Worm (Caenorhabditis elegans): ENCODE results near the gene Y39G8B.1.

Y39G8B.1 gene

DNA sequence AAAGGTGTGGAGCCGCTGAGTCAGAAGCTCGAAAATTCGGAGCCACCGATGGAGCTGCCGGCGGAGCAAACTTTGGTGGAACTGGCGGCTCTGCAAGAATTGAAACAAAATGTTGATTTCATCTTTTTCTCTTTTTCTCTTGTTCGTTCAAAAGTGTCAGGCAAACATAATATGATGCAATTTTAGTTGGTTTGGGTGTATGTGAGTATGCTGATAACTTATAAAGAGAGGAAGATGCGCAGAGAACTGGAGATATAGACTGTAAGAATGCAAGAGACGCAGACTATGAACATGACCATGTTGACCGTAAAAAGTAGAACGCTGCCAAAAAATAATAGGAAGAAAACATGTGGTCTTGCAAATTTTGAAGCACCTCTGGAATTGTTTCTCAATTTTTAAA lies 19.5 kb downstream of the Y39G8B.1 start (continued):
- TF ChIP-seq dve-1 (tag; optimal IDR thresholded peaks at IDR 0.05; ENCODE audit: insufficient read depth) (peak; percentile 91), lin-15B (tag; optimal IDR thresholded peaks at IDR 0.05) (no peak), nhr-237 (tag; optimal IDR thresholded peaks at IDR 0.05) (no peak), nhr-77 (tag; optimal IDR thresholded peaks at IDR 0.05) (peak; percentile 96), snpc-1.2 (GFP tag; IDR thresholded peaks at IDR 0.05) (no peak), mep-1 (tag; optimal IDR thresholded peaks at IDR 0.05) (peak; percentile 77), madf-9 (GFP tag; conservative IDR thresholded peaks at IDR 0.05) (no peak), hif-1 (tag; optimal IDR thresholded peaks at IDR 0.05) (peak in 1 of 2 experiments; percentile 63), Y75B8A.6 (GFP tag; IDR thresholded peaks at IDR 0.05) (no peak), nhr-41 (GFP tag; IDR thresholded peaks at IDR 0.05) (no peak), zip-2 (tag; optimal IDR thresholded peaks at IDR 0.05) (no peak), unc-62 (GFP tag; optimal IDR thresholded peaks at IDR 0.05 in 1 of 2) (peak in 1 of 2 experiments; percentile 39), unc-62 (tag; optimal IDR thresholded peaks at IDR 0.05) (no peak), ces-1 (GFP tag; optimal IDR thresholded peaks at IDR 0.05) (no peak), set-16 (GFP tag; IDR thresholded peaks at IDR 0.05) (peak; percentile 11; the same call in 1 of the 2 replicates), rbr-2 (tag; optimal IDR thresholded peaks at IDR 0.05) (no peak), nhr-25 (tag; optimal IDR thresholded peaks at IDR 0.05; ENCODE audit: borderline replicate concordance, insufficient read depth) (no peak), R02D3.7 (tag; optimal IDR thresholded peaks at IDR 0.05) (no peak), mdl-1 (tag; optimal IDR thresholded peaks at IDR 0.05) (peak in 1 of 2 experiments; percentile 33), dmd-8 (GFP tag; IDR thresholded peaks at IDR 0.05) (no peak), F10B5.3 (tag; optimal IDR thresholded peaks at IDR 0.05) (no peak), nhr-76 (tag; optimal IDR thresholded peaks at IDR 0.05) (no peak), arid-1 (GFP tag; conservative IDR thresholded peaks at IDR 0.05) (no peak), jun-1 (tag; optimal IDR thresholded peaks at IDR 0.05) (peak; percentile 7), lin-13 (GFP tag; optimal IDR thresholded peaks at IDR 0.05) (no peak), nhr-28 (tag; optimal IDR thresholded peaks at IDR 0.05) (peak; percentile 94), hlh-30 (tag; optimal IDR thresholded peaks at IDR 0.05; ENCODE audit: insufficient read depth) (peak; percentile 82), zfp-3 (GFP tag; conservative IDR thresholded peaks at IDR 0.05) (no peak), duxl-1 (tag; optimal IDR thresholded peaks at IDR 0.05; ENCODE audit: poor library complexity) (no peak), aly-2 (tag; optimal IDR thresholded peaks at IDR 0.05) (no peak), Y48G9A.11 (GFP tag; IDR thresholded peaks at IDR 0.05) (no peak), pha-4 (GFP tag; IDR thresholded peaks at IDR 0.05) (no peak; the same call in 1 of the 2 replicates), pha-4 (tag; optimal IDR thresholded peaks at IDR 0.05) (no peak)

DNA sequence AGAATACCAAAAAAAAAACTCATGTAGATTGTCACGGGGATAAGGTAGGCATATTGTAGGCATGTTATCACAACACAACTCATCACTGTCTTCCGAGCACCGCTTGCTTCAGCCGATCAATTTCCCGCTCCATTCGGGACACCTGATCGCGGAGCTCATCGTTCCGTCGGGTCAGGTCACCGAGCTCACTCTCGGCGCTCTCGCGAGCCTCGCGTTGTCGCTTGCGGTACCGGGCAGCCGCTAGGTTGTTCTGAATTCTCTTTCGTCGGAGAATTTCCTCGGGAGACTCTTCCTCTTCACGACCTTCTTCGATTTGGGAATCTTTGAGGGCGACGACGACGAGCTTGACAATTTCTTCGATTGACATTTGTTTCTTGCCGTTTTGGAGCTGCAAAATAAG lies 21.6 kb downstream of the Y39G8B.1 start:
- no peak for TF ChIP-seq fkh-10 (GFP tag; optimal IDR thresholded peaks at IDR 0.05)
- TF ChIP-seq egl-43 (GFP tag; IDR thresholded peaks at IDR 0.05): 0 out of 2 replicates have a peak, but pooled peaks have one; percentile 56
- peak; percentile 94 for TF ChIP-seq set-16 (GFP tag; IDR thresholded peaks at IDR 0.05)
- no peak for TF ChIP-seq madf-9 (GFP tag; conservative IDR thresholded peaks at IDR 0.05)
- TF ChIP-seq mxl-2 (GFP tag; conservative IDR thresholded peaks at IDR 0.05): no peak

DNA sequence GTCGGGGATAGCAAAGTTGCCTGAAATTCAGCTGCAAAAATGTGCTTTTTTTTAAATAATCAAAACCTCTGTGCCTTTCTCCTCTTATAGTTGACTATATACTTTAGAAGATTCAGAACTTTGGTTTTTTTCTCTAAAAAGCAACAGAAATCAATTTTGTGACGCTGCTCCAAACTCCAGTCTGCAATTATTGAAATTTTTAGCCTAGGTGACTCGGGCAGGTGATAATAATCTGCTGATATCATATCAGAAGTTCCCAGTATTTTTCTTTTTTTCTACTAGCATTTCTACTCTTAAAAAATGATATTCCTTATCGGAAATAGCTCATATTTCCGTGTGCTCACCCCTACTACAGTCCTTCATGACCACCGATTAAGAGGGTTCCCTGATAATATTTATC lies 24.3 kb downstream of the Y39G8B.1 start, which contains the start of gene sre-44:
Gene sre-44, plus strand, starts transcription at position 301 of the 400 bp plus-strand sequence.
- TF ChIP-seq fos-1 (tag; optimal IDR thresholded peaks at IDR 0.05) (no peak), madf-9 (GFP tag; conservative IDR thresholded peaks at IDR 0.05) (no peak), dmd-6 (GFP tag; IDR thresholded peaks at IDR 0.05) (no peak), mep-1 (tag; optimal IDR thresholded peaks at IDR 0.05) (no peak), ama-1 (optimal IDR thresholded peaks at IDR 0.05) (no peak), zip-11 (GFP tag; IDR thresholded peaks at IDR 0.05) (no peak), set-16 (GFP tag; IDR thresholded peaks at IDR 0.05) (no peak), egl-27 (tag; optimal IDR thresholded peaks at IDR 0.05) (no peak), ztf-7 (tag; optimal IDR thresholded peaks at IDR 0.05) (no peak), nhr-41 (GFP tag; IDR thresholded peaks at IDR 0.05) (no peak), nhr-237 (tag; optimal IDR thresholded peaks at IDR 0.05) (no peak), mes-2 (tag; optimal IDR thresholded peaks at IDR 0.05; ENCODE audit: poor library complexity, severe bottlenecking) (no peak), spr-1 (tag; optimal IDR thresholded peaks at IDR 0.05) (no peak), lir-3 (tag; optimal IDR thresholded peaks at IDR 0.05) (no peak), Y48G9A.11 (GFP tag; IDR thresholded peaks at IDR 0.05) (no peak)

All from whole organism, L4 larva.